Worm (Caenorhabditis elegans): Measurements from ENCODE around the gene cux-7.

Gene cux-7

ce11 chrIII:7497782-7498266, 22.8 kb downstream of the cux-7 start, which contains the start of gene cgh-1:
Gene cgh-1, minus strand, starts transcription at chrIII:7497832.
- TF ChIP-seq aptf-3 (GFP tag; IDR thresholded peaks at IDR 0.05), result 0 out of 2 replicates have a peak, but pooled peaks have one; percentile 12
- peak; percentile 28; the same call in 1 of the 2 replicates for TF ChIP-seq ceh-40 (GFP tag; IDR thresholded peaks at IDR 0.05)
- peak; percentile 27 for TF ChIP-seq lin-54 (GFP tag; optimal IDR thresholded peaks at IDR 0.05)
- TF ChIP-seq madf-3 (GFP tag; IDR thresholded peaks at IDR 0.05), result peak; percentile 69; the same call in 1 of the 2 replicates
- TF ChIP-seq D2030.7 (GFP tag; IDR thresholded peaks at IDR 0.05), result 0 out of 2 replicates have a peak, but pooled peaks have one; percentile 12
- 0 out of 2 replicates have a peak, but pooled peaks have one; percentile 15 for TF ChIP-seq pbrm-1 (GFP tag; IDR thresholded peaks at IDR 0.05)
- peak; percentile 15 for TF ChIP-seq tbp1 (GFP tag; optimal IDR thresholded peaks at IDR 0.05)
- peak; percentile 15; the same call in 1 of the 2 replicates for TF ChIP-seq nfyb-1 (GFP tag; IDR thresholded peaks at IDR 0.05)
- peak; percentile 50; the same call in 1 of the 2 replicates for TF ChIP-seq B0336.3 (GFP tag; IDR thresholded peaks at IDR 0.05)
- TF ChIP-seq lsl-1 (GFP tag; optimal IDR thresholded peaks at IDR 0.05), result peak; percentile 7
- TF ChIP-seq mes-4 (tag; optimal IDR thresholded peaks at IDR 0.05), result no peak
- no peak for TF ChIP-seq egl-44 (GFP tag; IDR thresholded peaks at IDR 0.05)
- TF ChIP-seq akir-1 (GFP tag; optimal IDR thresholded peaks at IDR 0.05), result no peak
- TF ChIP-seq sea-2 (GFP tag; IDR thresholded peaks at IDR 0.05), result no peak
- no peak for TF ChIP-seq C17E4.6 (GFP tag; IDR thresholded peaks at IDR 0.05)
- no peak for TF ChIP-seq let-526 (GFP tag; IDR thresholded peaks at IDR 0.05)

ce11 chrIII:7495616-7496146, 25.0 kb downstream of the cux-7 start:
- TF ChIP-seq Y56A3A.18 (GFP tag; IDR thresholded peaks at IDR 0.05), result 0 out of 2 replicates have a peak, but pooled peaks have one; percentile 10
- 0 out of 2 replicates have a peak, but pooled peaks have one; percentile 6 for TF ChIP-seq rcor-1 (GFP tag; IDR thresholded peaks at IDR 0.05)
- TF ChIP-seq lin-54 (GFP tag; optimal IDR thresholded peaks at IDR 0.05), result peak; percentile 48
- 0 out of 2 replicates have a peak, but pooled peaks have one; percentile 19 for TF ChIP-seq ekl-4 (GFP tag; IDR thresholded peaks at IDR 0.05)
- TF ChIP-seq ZK185.1 (tag; optimal IDR thresholded peaks at IDR 0.05; ENCODE audit: poor library complexity, severe bottlenecking), result peak; percentile 12
- 0 out of 2 replicates have a peak, but pooled peaks have one; percentile 45 for TF ChIP-seq aptf-3 (GFP tag; IDR thresholded peaks at IDR 0.05)
- no peak for TF ChIP-seq ceh-91 (GFP tag; IDR thresholded peaks at IDR 0.05)
- TF ChIP-seq F22D6.2 (tag; optimal IDR thresholded peaks at IDR 0.05), result no peak
- 0 out of 2 replicates have a peak, but pooled peaks have one; percentile 10 for TF ChIP-seq nfyb-1 (GFP tag; IDR thresholded peaks at IDR 0.05)
- TF ChIP-seq ceh-58 (GFP tag; IDR thresholded peaks at IDR 0.05), result no peak; the same call in 1 of the 2 replicates
- TF ChIP-seq ama-1 (optimal IDR thresholded peaks at IDR 0.05), result no peak
- peak in 1 of 2 experiments; percentile 11 for TF ChIP-seq ama-1 (GFP tag; optimal IDR thresholded peaks at IDR 0.05)
- no peak for TF ChIP-seq Y53F4B.3 (GFP tag; IDR thresholded peaks at IDR 0.05)
- no peak for TF ChIP-seq ceh-40 (GFP tag; IDR thresholded peaks at IDR 0.05)
- TF ChIP-seq ztf-25 (GFP tag; IDR thresholded peaks at IDR 0.05), result 0 out of 2 replicates have a peak, but pooled peaks have one; percentile 27
- TF ChIP-seq madf-6 (GFP tag; IDR thresholded peaks at IDR 0.05), result peak; percentile 62
- TF ChIP-seq F52B5.7 (tag; optimal IDR thresholded peaks at IDR 0.05), result no peak
- TF ChIP-seq egl-18 (GFP tag; IDR thresholded peaks at IDR 0.05), result 0 out of 2 replicates have a peak, but pooled peaks have one; percentile 53
- TF ChIP-seq snpc-4 (GFP tag; optimal IDR thresholded peaks at IDR 0.05), result peak; percentile 42
- TF ChIP-seq snpc-4 (tag; optimal IDR thresholded peaks at IDR 0.05), result no peak
- 0 out of 2 replicates have a peak, but pooled peaks have one; percentile 6 for TF ChIP-seq lin-26 (GFP tag; IDR thresholded peaks at IDR 0.05)
- 0 out of 2 replicates have a peak, but pooled peaks have one; percentile 20 for TF ChIP-seq lag-1 (GFP tag; IDR thresholded peaks at IDR 0.05)
- TF ChIP-seq hsf-1 (GFP tag; IDR thresholded peaks at IDR 0.05), result 0 out of 2 replicates have a peak, but pooled peaks have one; percentile 50
- no peak for TF ChIP-seq fkh-3 (tag; optimal IDR thresholded peaks at IDR 0.05)
- TF ChIP-seq F39B2.1 (GFP tag; IDR thresholded peaks at IDR 0.05), result 0 out of 2 replicates have a peak, but pooled peaks have one; percentile 2
- peak; percentile 42; the same call in 1 of the 2 replicates for TF ChIP-seq attf-6 (GFP tag; IDR thresholded peaks at IDR 0.05)
- TF ChIP-seq F49E8.2 (tag; optimal IDR thresholded peaks at IDR 0.05; ENCODE audit: insufficient read depth), result peak; percentile 74
- peak; percentile 28 for TF ChIP-seq tbp1 (GFP tag; optimal IDR thresholded peaks at IDR 0.05)
- peak; percentile 49 for TF ChIP-seq ztf-18 (tag; optimal IDR thresholded peaks at IDR 0.05)
- peak; percentile 17 for TF ChIP-seq lsl-1 (GFP tag; optimal IDR thresholded peaks at IDR 0.05)
- TF ChIP-seq B0336.3 (GFP tag; IDR thresholded peaks at IDR 0.05), result peak; percentile 6
- peak; percentile 76; the same call in 1 of the 2 replicates for TF ChIP-seq Y53G8AR.9 (GFP tag; conservative IDR thresholded peaks at IDR 0.05)
- peak; percentile 33 for TF ChIP-seq die-1 (tag; optimal IDR thresholded peaks at IDR 0.05)
- TF ChIP-seq cebp-1 (GFP tag; IDR thresholded peaks at IDR 0.05), result no peak
- TF ChIP-seq cebp-1 (tag; optimal IDR thresholded peaks at IDR 0.05), result peak; percentile 26
- TF ChIP-seq hrde-1 (tag; optimal IDR thresholded peaks at IDR 0.05; ENCODE audit: borderline replicate concordance), result no peak
